Worm (Caenorhabditis elegans) whole organism, L4 larva: ENCODE data around the gene flp-9.
"Not testable (repeated sequence)": the region's sequence is repeated elsewhere in the genome, so short reads cannot be mapped to it uniquely, and the experiment has no call there.

Experiments used
- F44E2.7 ChIP-seq: fragments of 200-800 bp; sonication (Bioruptor generic); IDR thresholded peaks from 2 replicates; pipeline ENCODE4 v2.1.2; 2022; ENCODE audit warnings: missing genetic modification characterization, missing compliant biosample characterization
- F49E8.2 ChIP-seq: sonication (generic microtip); optimal IDR thresholded peaks from 2 replicates; lab custom pipeline; 2016; ENCODE audit warnings: missing compliant biosample characterization, mild to moderate bottlenecking, missing genetic modification characterization, borderline replicate concordance
- T26A8.4 ChIP-seq: fragments of 200-800 bp; sonication (Bioruptor generic); IDR thresholded peaks from 2 replicates; pipeline ENCODE4 v1.3.6; 2022; ENCODE audit warnings: missing genetic modification characterization, missing compliant biosample characterization
- Y48G9A.11 ChIP-seq: fragments of 200-800 bp; sonication (Bioruptor generic); IDR thresholded peaks from 2 replicates; pipeline ENCODE4 v1.3.6; 2022; ENCODE audit warnings: missing genetic modification reagents, missing genetic modification characterization, missing compliant biosample characterization
- Y5F2A.4 ChIP-seq: fragments of 200-800 bp; sonication (Bioruptor generic); optimal IDR thresholded peaks from 2 replicates; lab custom pipeline; 2018; ENCODE audit warnings: mild to moderate bottlenecking, missing genetic modification characterization, missing compliant biosample characterization
- aha-1 ChIP-seq: fragments of 150-350 bp; peaks from one replicate; lab custom pipeline; 2014; ENCODE audit warnings: missing biosample characterization, missing genetic modification characterization
- arid-1 ChIP-seq: fragments of 200-800 bp; sonication (Bioruptor generic); conservative IDR thresholded peaks from 2 replicates; pipeline ENCODE4 v1.3.6; 2022; ENCODE audit warnings: missing genetic modification reagents, missing genetic modification characterization, missing compliant biosample characterization
- ceh-32 ChIP-seq: sonication (generic microtip); optimal IDR thresholded peaks from 2 replicates; lab custom pipeline; 2016; ENCODE audit warnings: mild to moderate bottlenecking, missing genetic modification characterization, missing compliant biosample characterization; ENCODE audit not compliant: poor library complexity
- ceh-62 ChIP-seq: sonication (generic microtip); optimal IDR thresholded peaks from 2 replicates; lab custom pipeline; 2017; ENCODE audit warnings: missing biosample characterization, missing genetic modification characterization
- cey-2 ChIP-seq: sonication (generic microtip); optimal IDR thresholded peaks from 3 replicates; lab custom pipeline; 2017; ENCODE audit warnings: missing genetic modification characterization, mild to moderate bottlenecking, missing compliant biosample characterization, antibody characterized with exemption, borderline replicate concordance; ENCODE audit not compliant: insufficient read depth
- daf-16 ChIP-seq, 3 experiments: sonication (generic microtip); optimal IDR thresholded peaks; 2 replicates each; lab custom pipeline; 2016 to 2017; ENCODE audit warnings: missing genetic modification characterization in 3 of 3, missing genetic modification reagents in 3 of 3, mild to moderate bottlenecking in 2 of 3, missing compliant biosample characterization in 2 of 3, missing biosample characterization in 1 of 3, moderate library complexity in 1 of 3
- daf-8 ChIP-seq: fragments of 200-800 bp; sonication (Bioruptor generic); IDR thresholded peaks from 2 replicates; pipeline ENCODE4 v1.3.6; 2022; ENCODE audit warnings: missing genetic modification characterization, missing compliant biosample characterization
- fos-1 ChIP-seq: fragments of 150-350 bp; optimal IDR thresholded peaks from 2 replicates; lab custom pipeline; 2014; ENCODE audit warnings: missing biosample characterization, missing genetic modification characterization
- hlh-11 ChIP-seq: fragments of 200-800 bp; sonication (Bioruptor generic); optimal IDR thresholded peaks from 2 replicates; lab custom pipeline; 2018; ENCODE audit warnings: mild to moderate bottlenecking, missing genetic modification characterization, missing compliant biosample characterization
- hmg-1.1 ChIP-seq: fragments of 200-800 bp; sonication (Bioruptor generic); IDR thresholded peaks from 2 replicates; pipeline ENCODE4 v1.3.6; 2022; ENCODE audit warnings: missing genetic modification reagents, missing genetic modification characterization, missing compliant biosample characterization
- lim-7 ChIP-seq: fragments of 200-800 bp; sonication (Bioruptor generic); IDR thresholded peaks from 2 replicates; pipeline ENCODE4 v1.3.6; 2022; ENCODE audit warnings: missing genetic modification characterization, missing compliant biosample characterization
- lin-1 ChIP-seq: fragments of 200-800 bp; sonication (Bioruptor generic); IDR thresholded peaks from 2 replicates; pipeline ENCODE4 v1.3.6; 2022; ENCODE audit warnings: missing genetic modification reagents, missing genetic modification characterization, missing compliant biosample characterization
- lin-38 ChIP-seq: fragments of 200-800 bp; sonication (Bioruptor generic); IDR thresholded peaks from 2 replicates; pipeline ENCODE4 v1.3.6; 2022; ENCODE audit warnings: missing genetic modification reagents, missing genetic modification characterization, missing compliant biosample characterization
- lsy-2 ChIP-seq, 2 experiments: fragments of 150-350 bp in 1 of 2; sonication (generic microtip) in 1 of 2; optimal IDR thresholded peaks; 2 replicates each; lab custom pipeline; 2014 to 2017; ENCODE audit warnings: missing biosample characterization in 2 of 2, missing genetic modification characterization in 2 of 2
- mdt-29 ChIP-seq: fragments of 200-800 bp; sonication (Bioruptor generic); IDR thresholded peaks from 2 replicates; pipeline ENCODE4 v1.3.6; 2022; ENCODE audit warnings: missing genetic modification reagents, missing genetic modification characterization, missing compliant biosample characterization
- mes-2 ChIP-seq: sonication (generic microtip); optimal IDR thresholded peaks from 2 replicates; lab custom pipeline; 2016; ENCODE audit warnings: missing genotype, mild to moderate bottlenecking, missing genetic modification characterization, missing compliant biosample characterization; ENCODE audit not compliant: poor library complexity, severe bottlenecking
- nhr-10 ChIP-seq: fragments of 150-350 bp; optimal IDR thresholded peaks from 2 replicates; lab custom pipeline; 2014; ENCODE audit warnings: missing biosample characterization, missing genetic modification characterization
- nhr-102 ChIP-seq: sonication (generic microtip); optimal IDR thresholded peaks from 2 replicates; lab custom pipeline; 2016; ENCODE audit warnings: mild to moderate bottlenecking, missing genetic modification characterization, moderate library complexity, missing compliant biosample characterization
- nhr-76 ChIP-seq: fragments of 150-350 bp; optimal IDR thresholded peaks from 2 replicates; lab custom pipeline; 2014; ENCODE audit warnings: missing biosample characterization, missing genetic modification characterization
- skn-1 ChIP-seq: fragments of 150-350 bp; optimal IDR thresholded peaks from 2 replicates; lab custom pipeline; 2014; ENCODE audit warnings: missing biosample characterization, missing genetic modification characterization
- snpc-1.2 ChIP-seq: fragments of 200-800 bp; sonication (Bioruptor generic); IDR thresholded peaks from 2 replicates; pipeline ENCODE4 v1.3.6; 2022; ENCODE audit warnings: missing genetic modification reagents, missing genetic modification characterization, missing compliant biosample characterization
- snpc-4 ChIP-seq: fragments of 150-350 bp; optimal IDR thresholded peaks from 2 replicates; lab custom pipeline; 2014; ENCODE audit warnings: missing biosample characterization, missing genetic modification characterization
- spr-1 ChIP-seq: sonication (generic microtip); optimal IDR thresholded peaks from 2 replicates; lab custom pipeline; 2016; ENCODE audit warnings: mild to moderate bottlenecking, missing genetic modification characterization, missing compliant biosample characterization
- tag-97 ChIP-seq: fragments of 200-800 bp; sonication (Bioruptor generic); IDR thresholded peaks from 2 replicates; pipeline ENCODE4 v1.3.6; 2022; ENCODE audit warnings: missing genetic modification characterization, missing compliant biosample characterization
- unc-130 ChIP-seq: sonication (generic microtip); optimal IDR thresholded peaks from 2 replicates; lab custom pipeline; 2016; ENCODE audit warnings: missing genetic modification reagents, missing genetic modification characterization, missing compliant biosample characterization
- unc-39 ChIP-seq: sonication (generic microtip); optimal IDR thresholded peaks from 2 replicates; lab custom pipeline; 2017; ENCODE audit warnings: missing biosample characterization, missing genetic modification characterization
- ztf-11 ChIP-seq: fragments of 150-350 bp; optimal IDR thresholded peaks from 2 replicates; lab custom pipeline; 2014; ENCODE audit warnings: missing biosample characterization, missing genetic modification characterization

flp-9 gene

ce11 chrIV:12790871-12791270 lies 33.5 kb upstream of the flp-9 start, which contains the start of gene F07C6.2:
TSS of gene F07C6.2 (plus strand) at chrIV:12791171.
- TF ChIP-seq ceh-32 (no peak), lin-1 (no peak), fos-1 (tag; lab: Kevin White, UChicago) (no peak), skn-1 (tag; lab: Kevin White, UChicago) (no peak), F44E2.7 (GFP tag; lab: Robert Waterston, UW) (no peak), ztf-11 (no peak)

- TF ChIP-seq aha-1 (peak; percentile 97), ceh-62 (tag; lab: Kevin White, UChicago) (no peak)
Observed at ce11 chrIV:12789088-12789487, 31.7 kb upstream of the flp-9 start, which contains the start of gene F07C6.3. TSS of gene F07C6.3 (plus strand) at chrIV:12789235.

- TF ChIP-seq mdt-29 (GFP tag; lab: Robert Waterston, UW) = 0 out of 2 replicates have a peak, but pooled peaks have one; percentile 45
- 0 out of 2 replicates have a peak, but pooled peaks have one; percentile 35 for TF ChIP-seq lin-1
- TF ChIP-seq snpc-1.2 (GFP tag; lab: Robert Waterston, UW) = peak; percentile 95
- peak; percentile 46 for TF ChIP-seq nhr-102
- TF ChIP-seq arid-1 (GFP tag; lab: Robert Waterston, UW) = 0 out of 2 replicates have a peak, but pooled peaks have one; percentile 41
- TF ChIP-seq F49E8.2 (tag; lab: Kevin White, UChicago) = peak; percentile 72
- peak; percentile 55 for TF ChIP-seq snpc-4 (tag; lab: Kevin White, UChicago)
- TF ChIP-seq Y48G9A.11 = peak; percentile 55; the same call in 1 of the 2 replicates
- TF ChIP-seq lim-7 = 0 out of 2 replicates have a peak, but pooled peaks have one; percentile 13
- TF ChIP-seq T26A8.4 (GFP tag; lab: Robert Waterston, UW) = peak; percentile 62
- peak; percentile 49 for TF ChIP-seq mes-2 (tag; lab: Kevin White, UChicago)
- peak; percentile 43 for TF ChIP-seq unc-130 (GFP tag; lab: Kevin White, UChicago)
- peak; percentile 48; the same call in 1 of the 2 replicates for TF ChIP-seq lin-38
- peak; percentile 11 for TF ChIP-seq hlh-11 (tag; lab: Kevin White, UChicago)
- not testable (repeated sequence) for TF ChIP-seq daf-16 (GFP tag; optimal IDR thresholded peaks at IDR 0.05; lab: Kevin White, UChicago)
- peak; percentile 16 for TF ChIP-seq daf-16 (tag; optimal IDR thresholded peaks at IDR 0.05; lab: Kevin White, UChicago)
Observed at ce11 chrIV:12786996-12787395, 29.6 kb upstream of the flp-9 start.

- TF ChIP-seq spr-1 (tag; lab: Kevin White, UChicago) (no peak), F49E8.2 (tag; lab: Kevin White, UChicago) (peak; percentile 75), tag-97 (no peak), snpc-4 (tag; lab: Kevin White, UChicago) (peak; percentile 19), unc-39 (tag; lab: Kevin White, UChicago) (no peak), snpc-1.2 (GFP tag; lab: Robert Waterston, UW) (peak; percentile 92), mdt-29 (GFP tag; lab: Robert Waterston, UW) (peak; percentile 42; the same call in 1 of the 2 replicates), cey-2 (tag; lab: Kevin White, UChicago) (no peak), Y5F2A.4 (GFP tag; lab: Kevin White, UChicago) (no peak), lim-7 (no peak), hmg-1.1 (GFP tag; lab: Robert Waterston, UW) (no peak), mes-2 (tag; lab: Kevin White, UChicago) (no peak), Y48G9A.11 (peak; percentile 36; the same call in 1 of the 2 replicates), daf-8 (GFP tag; lab: Robert Waterston, UW) (no peak), nhr-76 (tag; lab: Kevin White, UChicago) (no peak), lsy-2 (tag; optimal IDR thresholded peaks at IDR 0.05; lab: Kevin White, UChicago) (no peak), nhr-10 (tag; lab: Kevin White, UChicago) (no peak), lin-38 (peak; percentile 33; the same call in 1 of the 2 replicates)
Observed at ce11 chrIV:12785988-12786387, 28.6 kb upstream of the flp-9 start.
